Fruit fly (Drosophila melanogaster) S2 (cell line): ENCODE data around the gene CG4174.

Experiments used
- CG8478 ChIP-seq: fragments of >200 bp; optimal IDR thresholded peaks from 2 replicates; lab custom pipeline; 2018
- CTCF ChIP-seq, 2 experiments: fragments of >200 bp; optimal IDR thresholded peaks; 2 replicates each; lab custom pipeline; 2018

Gene CG4174

DNA sequence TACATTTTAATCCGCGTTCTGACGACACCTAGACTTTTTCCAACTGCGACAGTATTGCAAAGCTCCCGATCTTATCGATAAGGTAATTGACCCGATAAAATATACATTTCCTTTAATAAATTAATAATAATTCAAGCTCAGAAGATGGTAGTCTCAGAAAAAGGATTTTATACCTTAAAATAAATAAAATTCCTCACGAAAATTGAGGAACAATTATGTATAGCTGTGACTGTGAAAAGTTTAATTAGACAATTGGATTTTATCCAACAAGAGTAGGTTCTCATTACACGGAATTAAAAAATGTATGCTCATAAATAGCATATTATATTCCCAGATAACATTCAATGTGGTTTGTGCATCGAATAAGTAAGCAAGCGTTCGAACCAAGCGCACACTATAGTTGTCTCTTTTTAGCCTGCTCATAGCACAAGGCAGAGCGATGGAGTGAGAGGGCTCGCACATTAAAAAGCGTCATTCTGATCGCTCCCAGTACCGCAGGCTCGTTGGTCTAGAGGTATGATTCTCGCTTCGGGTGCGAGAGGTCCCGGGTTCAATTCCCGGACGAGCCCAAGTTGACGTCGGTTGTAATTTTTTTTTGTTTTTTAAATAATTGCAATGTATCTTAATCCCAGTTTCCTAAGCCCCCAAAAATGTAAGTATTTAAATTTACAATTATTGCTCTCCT is at the start of gene CG4174, which contains the start of gene CG13380:
CG4174 (minus strand) TSS at position 51 of the 685 bp plus-strand sequence.
CG13380 (minus strand) TSS at position 51 of the 685 bp plus-strand sequence.
- TF ChIP-seq CG8478 (lab: Kevin White, UChicago) (no peak), CTCF (optimal IDR thresholded peaks at IDR 0.05; lab: Kevin White, UChicago) (peak; percentile 67 to 69)

DNA sequence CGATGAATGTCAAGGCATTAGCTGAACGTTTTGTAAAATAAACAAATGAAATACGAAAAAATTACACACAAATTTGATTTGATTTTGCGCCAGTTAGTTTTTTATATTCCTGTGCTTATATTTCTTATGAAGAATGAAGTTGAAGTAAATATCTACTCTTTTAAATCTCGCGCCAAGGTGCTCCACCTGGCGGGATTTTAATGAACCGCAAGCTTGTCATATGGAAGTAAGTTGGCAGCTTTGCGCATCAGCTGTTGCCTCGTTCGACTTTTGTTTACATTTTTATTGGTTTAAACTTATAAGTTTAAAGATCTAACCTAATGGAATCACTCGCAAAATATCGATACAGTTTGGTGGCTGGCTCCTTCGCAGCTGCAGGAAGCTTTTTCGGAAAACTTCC is 49.4 kb upstream of the CG4174 start, which contains the start of gene CG42495:
CG42495 (plus strand) TSS at position 247 of the 400 bp plus-strand sequence.
- TF ChIP-seq CTCF (optimal IDR thresholded peaks at IDR 0.05; lab: Kevin White, UChicago), result peak; percentile 85 to 92
- TF ChIP-seq CG8478 (lab: Kevin White, UChicago), result no peak

DNA sequence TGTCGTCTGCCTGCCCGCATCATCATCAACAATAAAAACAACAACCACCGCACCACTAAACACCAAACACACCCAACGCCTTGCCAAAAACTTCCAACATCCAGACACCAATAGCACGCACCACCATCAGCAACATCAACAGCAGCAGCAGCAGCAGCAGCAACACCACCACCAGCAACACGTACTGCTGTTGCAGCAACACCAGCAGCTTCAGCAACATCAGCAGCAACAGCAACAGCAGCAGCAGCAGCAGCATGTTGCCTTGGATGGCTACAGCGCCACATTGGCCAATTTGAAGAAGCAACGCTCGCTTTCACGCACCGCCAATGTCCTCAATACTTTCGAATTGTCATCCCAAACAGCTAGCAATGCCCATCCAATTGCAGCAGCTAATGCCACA is 47.9 kb upstream of the CG4174 start:
- TF ChIP-seq CG8478 (lab: Kevin White, UChicago) (no peak), CTCF (optimal IDR thresholded peaks at IDR 0.05; lab: Kevin White, UChicago) (no peak)

DNA sequence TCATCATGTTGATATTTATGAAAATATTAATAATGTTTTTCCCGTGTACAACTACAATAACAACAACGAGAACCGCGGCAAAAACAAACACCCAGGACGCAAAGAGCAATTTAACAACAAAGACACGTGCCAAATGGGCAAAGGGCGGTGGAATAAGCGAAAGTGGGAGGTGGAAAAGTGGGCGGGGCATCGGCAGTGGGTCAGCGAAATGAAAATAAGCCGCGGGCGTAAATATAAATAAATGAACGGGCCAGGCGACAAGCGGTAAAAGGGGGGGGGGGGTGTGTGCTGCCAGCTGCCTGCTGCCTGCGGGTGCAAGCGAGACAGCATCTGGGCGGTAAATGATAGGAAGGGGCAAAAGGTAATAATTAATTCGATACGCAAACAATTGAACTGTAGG is 36.0 kb upstream of the CG4174 start:
- TF ChIP-seq CTCF (optimal IDR thresholded peaks at IDR 0.05; lab: Kevin White, UChicago), result no peak
- TF ChIP-seq CG8478 (lab: Kevin White, UChicago), result no peak

DNA sequence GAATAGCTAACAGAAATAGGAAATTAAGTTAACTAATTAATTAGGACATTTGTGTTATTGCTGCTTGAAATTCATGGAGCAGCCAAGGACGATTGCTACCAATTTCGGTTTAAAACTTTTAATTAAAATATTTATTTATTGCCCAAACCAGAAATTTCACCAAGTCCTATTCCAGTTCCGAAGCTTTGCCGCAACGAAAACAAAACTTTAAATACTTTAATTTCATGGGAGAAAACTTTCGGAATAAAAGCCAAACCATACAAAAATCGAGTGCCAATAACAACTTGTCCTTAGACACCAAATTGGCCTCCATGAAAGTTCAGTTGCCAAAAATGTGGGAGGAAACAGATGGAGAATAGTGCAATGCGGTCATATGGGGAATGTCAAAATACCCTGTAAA is 25.5 kb upstream of the CG4174 start:
- TF ChIP-seq CTCF (optimal IDR thresholded peaks at IDR 0.05; lab: Kevin White, UChicago) (no peak), CG8478 (lab: Kevin White, UChicago) (no peak)

dm6 chr3L:18640584-18641527 is 23.1 kb upstream of the CG4174 start:
- TF ChIP-seq CG8478 (lab: Kevin White, UChicago) (no peak), CTCF (optimal IDR thresholded peaks at IDR 0.05; lab: Kevin White, UChicago) (no peak)

DNA sequence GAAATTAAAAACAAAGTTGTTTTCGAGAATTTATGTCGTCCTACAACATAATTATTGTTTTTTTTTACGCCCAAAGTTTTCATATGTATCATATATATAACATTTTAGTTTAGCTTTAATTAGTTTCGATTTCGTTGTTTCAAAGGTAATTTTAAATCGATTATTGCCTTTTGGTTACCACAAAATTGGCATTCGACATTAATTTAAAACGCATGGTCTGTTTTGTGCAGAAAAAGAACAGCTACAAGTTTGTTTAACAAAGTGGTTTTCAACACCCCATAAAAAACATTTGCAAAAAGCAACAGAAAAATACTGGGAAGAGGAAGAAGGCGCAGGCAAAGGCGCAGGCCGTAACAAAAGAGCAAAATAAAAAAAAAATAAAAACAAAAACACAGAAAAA is 20.7 kb upstream of the CG4174 start:
- TF ChIP-seq CTCF (optimal IDR thresholded peaks at IDR 0.05; lab: Kevin White, UChicago), result no peak
- no peak for TF ChIP-seq CG8478 (lab: Kevin White, UChicago)

DNA sequence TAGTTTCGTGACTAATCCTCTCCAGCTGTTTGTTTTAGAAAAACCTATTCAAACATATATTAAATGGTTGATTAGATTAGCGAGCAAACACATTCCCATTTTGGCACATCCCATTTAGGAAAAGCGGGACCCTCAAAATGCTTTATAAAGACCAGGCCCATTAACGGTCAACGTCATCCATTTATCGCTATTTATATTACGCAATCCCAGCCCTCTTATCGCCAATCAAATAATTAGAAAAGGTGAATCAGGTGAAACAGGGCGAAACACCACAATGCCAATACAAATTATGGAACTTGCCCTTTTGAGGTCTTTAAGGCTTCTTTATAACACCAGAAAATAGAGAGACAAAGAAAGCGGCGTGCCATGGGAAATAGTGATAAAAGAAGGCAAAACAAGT is 20.3 kb upstream of the CG4174 start:
- TF ChIP-seq CG8478 (lab: Kevin White, UChicago) (no peak), CTCF (optimal IDR thresholded peaks at IDR 0.05; lab: Kevin White, UChicago) (no peak)

- no peak for TF ChIP-seq CTCF (optimal IDR thresholded peaks at IDR 0.05; lab: Kevin White, UChicago)
- no peak for TF ChIP-seq CG8478 (lab: Kevin White, UChicago)
Measured at dm6 chr3L:18637348-18637747, 19.6 kb upstream of the CG4174 start.

dm6 chr3L:18636782-18637181 is 19.0 kb upstream of the CG4174 start:
- TF ChIP-seq CTCF (optimal IDR thresholded peaks at IDR 0.05; lab: Kevin White, UChicago) (no peak), CG8478 (lab: Kevin White, UChicago) (no peak)

- TF ChIP-seq CTCF (optimal IDR thresholded peaks at IDR 0.05; lab: Kevin White, UChicago) (no peak), CG8478 (lab: Kevin White, UChicago) (no peak)
Measured at dm6 chr3L:18634792-18635471, 17.2 kb upstream of the CG4174 start.

DNA sequence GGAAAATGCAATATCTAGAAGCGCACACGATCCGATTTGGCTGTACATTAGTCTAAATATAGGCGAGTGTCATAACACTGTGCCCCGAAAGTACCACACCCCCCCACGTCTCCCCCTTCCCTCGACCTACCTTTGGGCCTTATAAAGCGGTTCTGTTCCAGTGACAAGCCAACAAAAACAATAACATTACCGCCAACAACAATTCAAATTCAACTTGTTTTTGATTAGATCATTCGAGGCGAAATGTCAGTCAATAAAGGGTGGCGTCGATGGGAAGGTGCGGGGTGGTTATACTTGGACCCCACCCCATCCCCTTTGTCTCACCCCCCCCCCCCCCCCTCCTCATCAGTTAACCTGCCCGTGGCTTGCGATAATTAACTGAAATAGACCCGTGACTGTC is 15.3 kb upstream of the CG4174 start:
- no peak for TF ChIP-seq CG8478 (lab: Kevin White, UChicago)
- TF ChIP-seq CTCF (optimal IDR thresholded peaks at IDR 0.05; lab: Kevin White, UChicago), result no peak

dm6 chr3L:18632187-18632635 is 14.5 kb upstream of the CG4174 start:
- no peak for TF ChIP-seq CTCF (optimal IDR thresholded peaks at IDR 0.05; lab: Kevin White, UChicago)
- TF ChIP-seq CG8478 (lab: Kevin White, UChicago), result no peak

dm6 chr3L:18629874-18630273 is 12.1 kb upstream of the CG4174 start:
- TF ChIP-seq CTCF (optimal IDR thresholded peaks at IDR 0.05; lab: Kevin White, UChicago) (no peak), CG8478 (lab: Kevin White, UChicago) (no peak)
